Fruit fly (Drosophila melanogaster) whole organism, adult: ENCODE results near the gene RSG7.

Experiments used
- CG11617 ChIP-seq: fragments of 200-800 bp; sonication (Bioruptor generic); optimal IDR thresholded peaks from 2 replicates; lab custom pipeline; 2017; ENCODE audit warnings: mild to moderate bottlenecking, missing biosample characterization, missing genetic modification reagents, missing genetic modification characterization
- CG12768 ChIP-seq: fragments of 200-800 bp; sonication (Bioruptor generic); optimal IDR thresholded peaks from 2 replicates; lab custom pipeline; 2017; ENCODE audit warnings: missing biosample characterization, missing genetic modification characterization, mild to moderate bottlenecking, moderate library complexity, missing genetic modification reagents
- CG14711 ChIP-seq: fragments of 200-800 bp; sonication (Bioruptor generic); optimal IDR thresholded peaks from 2 replicates; lab custom pipeline; 2018; ENCODE audit warnings: missing biosample characterization, mild to moderate bottlenecking, missing genetic modification characterization, moderate library complexity
- CG1620 ChIP-seq: fragments of 200-800 bp; sonication (Bioruptor generic); optimal IDR thresholded peaks from 2 replicates; lab custom pipeline; 2016; ENCODE audit warnings: missing biosample characterization, missing genetic modification characterization
- CG33017 ChIP-seq: fragments of 200-800 bp; sonication (Bioruptor generic); optimal IDR thresholded peaks from 2 replicates; lab custom pipeline; 2018; ENCODE audit warnings: missing biosample characterization, mild to moderate bottlenecking, missing genetic modification characterization, moderate library complexity
- CG5204 ChIP-seq: fragments of 200-800 bp; sonication (Bioruptor generic); optimal IDR thresholded peaks from 2 replicates; lab custom pipeline; 2016; ENCODE audit warnings: missing biosample characterization, missing genetic modification characterization
- CG7045 ChIP-seq: fragments of 200-800 bp; sonication (Bioruptor generic); optimal IDR thresholded peaks from 2 replicates; lab custom pipeline; 2017; ENCODE audit warnings: missing biosample characterization, mild to moderate bottlenecking, missing genetic modification characterization
- CG7101 ChIP-seq: fragments of 200-800 bp; sonication (Bioruptor generic); optimal IDR thresholded peaks from 2 replicates; lab custom pipeline; 2018; ENCODE audit warnings: missing biosample characterization, mild to moderate bottlenecking, missing genetic modification characterization, moderate library complexity
- Clk ChIP-seq: fragments of 200-800 bp; sonication (Bioruptor generic); optimal IDR thresholded peaks from 2 replicates; lab custom pipeline; 2017; ENCODE audit warnings: missing biosample characterization, missing genetic modification characterization
- Hr96 ChIP-seq: fragments of 200-800 bp; sonication (Bioruptor generic); optimal IDR thresholded peaks from 2 replicates; lab custom pipeline; 2016; ENCODE audit warnings: missing biosample characterization, missing genetic modification characterization
- Mnt ChIP-seq: fragments of 200-800 bp; sonication (Bioruptor generic); optimal IDR thresholded peaks from 2 replicates; lab custom pipeline; 2016; ENCODE audit warnings: missing biosample characterization, mild to moderate bottlenecking, missing genetic modification characterization
- bab1 ChIP-seq: fragments of 200-800 bp; sonication (Bioruptor generic); optimal IDR thresholded peaks from 3 replicates; lab custom pipeline; 2019; ENCODE audit warnings: missing biosample characterization, mild to moderate bottlenecking, missing genetic modification characterization, moderate library complexity
- cic ChIP-seq: fragments of 200-800 bp; sonication (Bioruptor generic); optimal IDR thresholded peaks from 2 replicates; lab custom pipeline; 2017; ENCODE audit warnings: missing biosample characterization, mild to moderate bottlenecking, missing genetic modification characterization, moderate library complexity
- cnc ChIP-seq, 2 experiments: fragments of >200 bp; optimal IDR thresholded peaks; 2 replicates each; lab custom pipeline; 2017
- kay ChIP-seq: fragments of 200-800 bp; sonication (Bioruptor generic); peaks from one replicate; lab custom pipeline; 2016; ENCODE audit warnings: missing biosample characterization, missing genetic modification characterization, borderline replicate concordance
- ovo ChIP-seq: fragments of 200-800 bp; sonication (Bioruptor generic); optimal IDR thresholded peaks from 2 replicates; lab custom pipeline; 2016; ENCODE audit warnings: missing biosample characterization, missing genetic modification characterization
- pad ChIP-seq: fragments of 200-800 bp; sonication (Bioruptor generic); optimal IDR thresholded peaks from 3 replicates; lab custom pipeline; 2017; ENCODE audit warnings: missing biosample characterization, missing genetic modification characterization, mild to moderate bottlenecking, moderate library complexity, missing genetic modification reagents
- tj ChIP-seq: fragments of 200-800 bp; sonication (Bioruptor generic); optimal IDR thresholded peaks from 3 replicates; lab custom pipeline; 2017; ENCODE audit warnings: missing biosample characterization, mild to moderate bottlenecking, missing genetic modification characterization, moderate library complexity
- toe ChIP-seq: fragments of 200-800 bp; sonication (Bioruptor generic); optimal IDR thresholded peaks from 2 replicates; lab custom pipeline; 2016; ENCODE audit warnings: missing biosample characterization, missing genetic modification characterization

Gene RSG7

dm6 chrX:16831848-16832247 is 12.4 kb downstream of the RSG7 start:
- TF ChIP-seq tj (GFP tag; lab: Kevin White, UChicago) (peak; percentile 97), CG33017 (no peak)

dm6 chrX:16830081-16830480 is 14.2 kb downstream of the RSG7 start:
- TF ChIP-seq tj (GFP tag; lab: Kevin White, UChicago) (peak; percentile 95), bab1 (GFP tag; lab: Kevin White, UChicago) (peak; percentile 38), cnc (optimal IDR thresholded peaks at IDR 0.05; lab: Kevin White, UChicago) (no peak), CG14711 (tag; lab: Kevin White, UChicago) (no peak), CG11617 (GFP tag; lab: Kevin White, UChicago) (no peak), CG1620 (GFP tag; lab: Kevin White, UChicago) (peak; percentile 7)

dm6 chrX:16829439-16830028 is 14.7 kb downstream of the RSG7 start:
- TF ChIP-seq cic (GFP tag; lab: Kevin White, UChicago) (peak; percentile 8), kay (GFP tag; lab: Kevin White, UChicago) (no peak), CG7101 (tag; lab: Kevin White, UChicago) (no peak), ovo (GFP tag; lab: Kevin White, UChicago) (no peak), CG14711 (tag; lab: Kevin White, UChicago) (peak; percentile 55)

- TF ChIP-seq bab1 (GFP tag; lab: Kevin White, UChicago) (peak; percentile 2), tj (GFP tag; lab: Kevin White, UChicago) (no peak), CG14711 (tag; lab: Kevin White, UChicago) (peak; percentile 21)
Measured at dm6 chrX:16822080-16822479, 22.2 kb downstream of the RSG7 start.

- TF ChIP-seq bab1 (GFP tag; lab: Kevin White, UChicago) (peak; percentile 23), CG14711 (tag; lab: Kevin White, UChicago) (no peak), Mnt (no peak)
Measured at dm6 chrX:16821216-16821615, 23.0 kb downstream of the RSG7 start.

dm6 chrX:16820665-16821064 is 23.6 kb downstream of the RSG7 start:
- TF ChIP-seq Mnt (no peak), CG14711 (tag; lab: Kevin White, UChicago) (no peak), CG5204 (GFP tag; lab: Kevin White, UChicago) (no peak), tj (GFP tag; lab: Kevin White, UChicago) (no peak), CG7101 (tag; lab: Kevin White, UChicago) (no peak)

dm6 chrX:16818186-16818585 is 26.0 kb downstream of the RSG7 start:
- TF ChIP-seq cnc (optimal IDR thresholded peaks at IDR 0.05; lab: Kevin White, UChicago) = no peak
- TF ChIP-seq bab1 (GFP tag; lab: Kevin White, UChicago) = no peak
- TF ChIP-seq CG14711 (tag; lab: Kevin White, UChicago) = no peak
- no peak for TF ChIP-seq CG7045 (GFP tag; lab: Kevin White, UChicago)
- no peak for TF ChIP-seq CG12768 (GFP tag; lab: Kevin White, UChicago)
- TF ChIP-seq cic (GFP tag; lab: Kevin White, UChicago) = no peak
- TF ChIP-seq Hr96 = no peak
- no peak for TF ChIP-seq tj (GFP tag; lab: Kevin White, UChicago)
- no peak for TF ChIP-seq toe (GFP tag; lab: Kevin White, UChicago)
- no peak for TF ChIP-seq CG5204 (GFP tag; lab: Kevin White, UChicago)
- no peak for TF ChIP-seq CG33017

dm6 chrX:16816500-16816899 is 27.7 kb downstream of the RSG7 start:
- TF ChIP-seq ovo (GFP tag; lab: Kevin White, UChicago) (no peak), CG1620 (GFP tag; lab: Kevin White, UChicago) (no peak), Mnt (no peak), CG12768 (GFP tag; lab: Kevin White, UChicago) (no peak), Hr96 (no peak), cnc (optimal IDR thresholded peaks at IDR 0.05; lab: Kevin White, UChicago) (no peak), kay (GFP tag; lab: Kevin White, UChicago) (no peak), tj (GFP tag; lab: Kevin White, UChicago) (no peak), CG33017 (no peak), Clk (GFP tag; lab: Kevin White, UChicago) (no peak), CG11617 (GFP tag; lab: Kevin White, UChicago) (no peak), bab1 (GFP tag; lab: Kevin White, UChicago) (no peak), CG14711 (tag; lab: Kevin White, UChicago) (no peak), CG5204 (GFP tag; lab: Kevin White, UChicago) (no peak), toe (GFP tag; lab: Kevin White, UChicago) (no peak), pad (GFP tag; lab: Kevin White, UChicago) (no peak)
